Fruit fly (Drosophila melanogaster) whole organism, adult: Measurements from ENCODE around the gene ABCB7.

ENCODE experiments used
- CG11617 ChIP-seq: fragments of 200-800 bp; sonication (Bioruptor generic); optimal IDR thresholded peaks from 2 replicates; lab custom pipeline; 2017; ENCODE audit warnings: mild to moderate bottlenecking, missing biosample characterization, missing genetic modification reagents, missing genetic modification characterization
- CG12768 ChIP-seq: fragments of 200-800 bp; sonication (Bioruptor generic); optimal IDR thresholded peaks from 2 replicates; lab custom pipeline; 2017; ENCODE audit warnings: missing biosample characterization, missing genetic modification characterization, mild to moderate bottlenecking, moderate library complexity, missing genetic modification reagents
- CG14711 ChIP-seq: fragments of 200-800 bp; sonication (Bioruptor generic); optimal IDR thresholded peaks from 2 replicates; lab custom pipeline; 2018; ENCODE audit warnings: missing biosample characterization, mild to moderate bottlenecking, missing genetic modification characterization, moderate library complexity
- CG1620 ChIP-seq: fragments of 200-800 bp; sonication (Bioruptor generic); optimal IDR thresholded peaks from 2 replicates; lab custom pipeline; 2016; ENCODE audit warnings: missing biosample characterization, missing genetic modification characterization
- CG33017 ChIP-seq: fragments of 200-800 bp; sonication (Bioruptor generic); optimal IDR thresholded peaks from 2 replicates; lab custom pipeline; 2018; ENCODE audit warnings: missing biosample characterization, mild to moderate bottlenecking, missing genetic modification characterization, moderate library complexity
- CG5204 ChIP-seq: fragments of 200-800 bp; sonication (Bioruptor generic); optimal IDR thresholded peaks from 2 replicates; lab custom pipeline; 2016; ENCODE audit warnings: missing biosample characterization, missing genetic modification characterization
- CG7045 ChIP-seq: fragments of 200-800 bp; sonication (Bioruptor generic); optimal IDR thresholded peaks from 2 replicates; lab custom pipeline; 2017; ENCODE audit warnings: missing biosample characterization, mild to moderate bottlenecking, missing genetic modification characterization
- CG7101 ChIP-seq: fragments of 200-800 bp; sonication (Bioruptor generic); optimal IDR thresholded peaks from 2 replicates; lab custom pipeline; 2018; ENCODE audit warnings: missing biosample characterization, mild to moderate bottlenecking, missing genetic modification characterization, moderate library complexity
- Clk ChIP-seq: fragments of 200-800 bp; sonication (Bioruptor generic); optimal IDR thresholded peaks from 2 replicates; lab custom pipeline; 2017; ENCODE audit warnings: missing biosample characterization, missing genetic modification characterization
- Crg-1 ChIP-seq: fragments of 200-800 bp; sonication (Bioruptor generic); optimal IDR thresholded peaks from 2 replicates; lab custom pipeline; 2016; ENCODE audit warnings: missing biosample characterization, missing genetic modification characterization
- Hr96 ChIP-seq: fragments of 200-800 bp; sonication (Bioruptor generic); optimal IDR thresholded peaks from 2 replicates; lab custom pipeline; 2016; ENCODE audit warnings: missing biosample characterization, missing genetic modification characterization
- Mnt ChIP-seq: fragments of 200-800 bp; sonication (Bioruptor generic); optimal IDR thresholded peaks from 2 replicates; lab custom pipeline; 2016; ENCODE audit warnings: missing biosample characterization, mild to moderate bottlenecking, missing genetic modification characterization
- bab1 ChIP-seq: fragments of 200-800 bp; sonication (Bioruptor generic); optimal IDR thresholded peaks from 3 replicates; lab custom pipeline; 2019; ENCODE audit warnings: missing biosample characterization, mild to moderate bottlenecking, missing genetic modification characterization, moderate library complexity
- cic ChIP-seq: fragments of 200-800 bp; sonication (Bioruptor generic); optimal IDR thresholded peaks from 2 replicates; lab custom pipeline; 2017; ENCODE audit warnings: missing biosample characterization, mild to moderate bottlenecking, missing genetic modification characterization, moderate library complexity
- cnc ChIP-seq, 2 experiments: fragments of >200 bp; optimal IDR thresholded peaks; 2 replicates each; lab custom pipeline; 2017
- kay ChIP-seq: fragments of 200-800 bp; sonication (Bioruptor generic); peaks from one replicate; lab custom pipeline; 2016; ENCODE audit warnings: missing biosample characterization, missing genetic modification characterization, borderline replicate concordance
- ovo ChIP-seq: fragments of 200-800 bp; sonication (Bioruptor generic); optimal IDR thresholded peaks from 2 replicates; lab custom pipeline; 2016; ENCODE audit warnings: missing biosample characterization, missing genetic modification characterization
- pad ChIP-seq: fragments of 200-800 bp; sonication (Bioruptor generic); optimal IDR thresholded peaks from 3 replicates; lab custom pipeline; 2017; ENCODE audit warnings: missing biosample characterization, missing genetic modification characterization, mild to moderate bottlenecking, moderate library complexity, missing genetic modification reagents
- tj ChIP-seq: fragments of 200-800 bp; sonication (Bioruptor generic); optimal IDR thresholded peaks from 3 replicates; lab custom pipeline; 2017; ENCODE audit warnings: missing biosample characterization, mild to moderate bottlenecking, missing genetic modification characterization, moderate library complexity
- toe ChIP-seq: fragments of 200-800 bp; sonication (Bioruptor generic); optimal IDR thresholded peaks from 2 replicates; lab custom pipeline; 2016; ENCODE audit warnings: missing biosample characterization, missing genetic modification characterization

ABCB7 gene

DNA sequence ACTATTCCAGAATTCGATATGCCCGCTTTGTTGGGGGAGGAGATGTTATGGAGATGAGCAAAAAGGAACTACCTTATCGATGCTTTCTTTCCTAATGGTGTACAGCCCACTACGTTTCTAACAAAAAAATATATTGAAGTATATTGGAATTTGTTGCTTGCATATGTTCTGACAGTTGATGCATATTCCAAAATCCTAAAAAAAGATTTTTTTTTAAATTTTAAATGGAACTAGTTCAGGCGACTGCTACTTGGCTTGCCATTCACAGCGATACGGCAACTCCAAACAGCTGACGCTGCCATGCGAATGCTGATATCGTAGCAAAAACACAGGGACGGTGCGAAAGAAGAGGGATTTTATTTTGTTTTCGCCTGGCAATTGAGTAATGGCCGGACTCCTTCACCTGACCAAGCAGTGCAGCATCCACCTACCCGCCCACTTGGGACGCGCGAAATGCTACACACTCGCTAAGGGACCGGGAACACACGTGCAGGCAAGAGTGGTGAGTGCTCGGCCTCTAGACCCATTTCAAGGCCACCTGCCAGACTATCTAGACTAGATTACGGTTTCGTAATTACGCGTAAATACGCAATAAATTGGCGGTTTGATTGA is at the start of gene ABCB7, which contains the start of the genes CG13926 and CG33230:
ABCB7 (plus strand) TSS at position 299 of the 612 bp plus-strand sequence.
CG13926 (minus strand) TSS at position 43 of the 612 bp plus-strand sequence.
CG33230 (plus strand) TSS at position 299 of the 612 bp plus-strand sequence.
- TF ChIP-seq Hr96 (GFP tag; lab: Kevin White, UChicago) (peak; percentile 63), CG7101 (peak; percentile 25), CG14711 (peak; percentile 55), cic (no peak), CG33017 (tag; lab: Kevin White, UChicago) (no peak), cnc (optimal IDR thresholded peaks at IDR 0.05; lab: Kevin White, UChicago) (no peak), pad (GFP tag; lab: Kevin White, UChicago) (peak; percentile 10), Clk (GFP tag; lab: Kevin White, UChicago) (no peak), toe (GFP tag; lab: Kevin White, UChicago) (peak; percentile 24), CG1620 (GFP tag; lab: Kevin White, UChicago) (peak; percentile 27), CG7045 (peak; percentile 15), CG12768 (peak; percentile 48), Mnt (GFP tag; lab: Kevin White, UChicago) (peak; percentile 70), kay (GFP tag; lab: Kevin White, UChicago) (no peak), tj (peak; percentile 60), CG11617 (GFP tag; lab: Kevin White, UChicago) (peak; percentile 66), bab1 (GFP tag; lab: Kevin White, UChicago) (peak; percentile 67), CG5204 (peak; percentile 45), ovo (peak; percentile 23), Crg-1 (GFP tag; lab: Kevin White, UChicago) (peak; percentile 18)

DNA sequence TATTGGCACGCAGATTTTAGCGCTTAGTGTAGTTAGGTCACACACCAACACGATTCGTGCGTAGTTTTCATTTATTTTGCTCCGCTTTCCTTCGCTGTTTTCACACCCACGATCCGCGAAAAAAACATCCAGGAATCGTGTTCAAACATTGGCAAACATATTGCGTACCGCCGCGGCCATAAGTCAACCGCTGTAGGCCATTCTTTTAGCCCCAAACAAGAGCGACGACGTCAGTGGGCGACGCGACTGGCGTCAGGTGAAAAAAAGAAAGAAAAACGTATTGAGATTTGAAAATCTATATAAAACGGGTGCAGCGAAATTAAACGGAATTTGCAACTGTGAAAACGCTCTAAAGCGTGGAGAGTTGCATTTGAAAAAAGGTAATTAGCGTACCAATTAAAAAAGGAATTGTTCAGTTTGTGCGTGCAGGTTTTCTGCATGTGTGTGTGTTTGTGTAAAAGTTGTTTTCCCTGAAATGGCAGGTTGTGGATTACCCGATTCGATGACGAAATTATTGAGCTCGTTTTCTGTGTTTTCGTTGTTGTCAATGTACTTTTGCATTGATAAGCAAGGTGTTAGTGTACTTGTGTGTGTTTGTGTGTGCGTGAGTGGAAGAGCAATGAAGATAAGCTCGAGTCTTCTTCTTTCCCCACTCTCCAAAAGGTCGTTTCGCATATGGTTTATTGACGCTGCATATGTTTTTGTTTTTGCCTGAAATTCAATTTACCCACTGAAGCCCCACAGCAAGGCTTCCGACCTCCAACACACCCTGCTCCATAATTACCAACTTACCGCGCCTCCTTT is 48.9 kb upstream of the ABCB7 start, which contains the start of gene Tmep:
Tmep (plus strand) TSS at position 20 of the 804 bp plus-strand sequence.
- no peak for TF ChIP-seq CG5204
- TF ChIP-seq Clk (GFP tag; lab: Kevin White, UChicago), result no peak
- TF ChIP-seq Mnt (GFP tag; lab: Kevin White, UChicago), result peak; percentile 5
- peak; percentile 61 for TF ChIP-seq tj
- no peak for TF ChIP-seq ovo
- TF ChIP-seq CG12768, result no peak
- no peak for TF ChIP-seq cnc (optimal IDR thresholded peaks at IDR 0.05; lab: Kevin White, UChicago)
- no peak for TF ChIP-seq pad (GFP tag; lab: Kevin White, UChicago)
- TF ChIP-seq CG7045, result no peak
- TF ChIP-seq bab1 (GFP tag; lab: Kevin White, UChicago), result no peak
- TF ChIP-seq CG33017 (tag; lab: Kevin White, UChicago), result no peak
- peak; percentile 63 for TF ChIP-seq cic
- TF ChIP-seq toe (GFP tag; lab: Kevin White, UChicago), result no peak
- no peak for TF ChIP-seq CG1620 (GFP tag; lab: Kevin White, UChicago)
- TF ChIP-seq kay (GFP tag; lab: Kevin White, UChicago), result no peak
- TF ChIP-seq CG14711, result no peak
- no peak for TF ChIP-seq Crg-1 (GFP tag; lab: Kevin White, UChicago)
- no peak for TF ChIP-seq Hr96 (GFP tag; lab: Kevin White, UChicago)
- no peak for TF ChIP-seq CG11617 (GFP tag; lab: Kevin White, UChicago)
- TF ChIP-seq CG7101, result no peak

DNA sequence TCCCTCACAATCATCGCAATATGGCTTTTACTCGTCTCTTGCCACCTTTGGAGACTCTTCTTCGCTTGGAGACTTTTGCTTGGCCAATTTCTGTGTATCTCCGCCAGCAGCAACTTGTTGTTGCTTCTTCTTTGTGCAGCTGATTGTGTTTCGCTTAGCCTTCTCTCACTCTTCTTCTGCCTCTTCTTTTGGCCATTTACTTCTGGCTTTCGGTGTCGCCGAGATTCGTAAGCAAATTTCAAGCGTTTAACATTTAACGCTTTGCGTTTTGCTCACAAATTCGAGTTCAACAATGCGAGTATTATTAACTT is 48.3 kb upstream of the ABCB7 start:
- TF ChIP-seq bab1 (GFP tag; lab: Kevin White, UChicago) (peak; percentile 9), pad (GFP tag; lab: Kevin White, UChicago) (no peak), tj (peak; percentile 59)

DNA sequence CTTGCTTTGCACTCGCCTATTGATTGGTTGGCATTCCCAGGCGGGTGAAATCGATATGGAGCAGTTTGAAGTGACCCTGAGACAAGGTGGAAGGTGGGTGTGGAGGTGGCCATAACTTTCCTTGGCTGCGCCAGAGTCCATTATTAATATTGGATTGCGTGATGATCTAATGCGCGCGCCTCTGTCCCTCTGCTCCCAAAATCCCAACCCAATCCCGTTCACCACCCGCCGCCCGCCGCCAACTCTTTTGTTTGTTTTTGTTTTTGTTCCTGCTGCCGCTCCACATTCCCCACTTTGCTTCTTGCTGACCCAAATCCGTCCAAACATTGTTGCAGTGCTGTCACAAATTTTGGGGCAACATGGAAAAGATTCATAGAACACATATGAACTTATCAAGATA is 47.1 kb upstream of the ABCB7 start:
- no peak for TF ChIP-seq bab1 (GFP tag; lab: Kevin White, UChicago)
- no peak for TF ChIP-seq ovo
- no peak for TF ChIP-seq Mnt (GFP tag; lab: Kevin White, UChicago)
- no peak for TF ChIP-seq CG14711
- TF ChIP-seq kay (GFP tag; lab: Kevin White, UChicago), result peak; percentile 45
- TF ChIP-seq tj, result peak; percentile 1

DNA sequence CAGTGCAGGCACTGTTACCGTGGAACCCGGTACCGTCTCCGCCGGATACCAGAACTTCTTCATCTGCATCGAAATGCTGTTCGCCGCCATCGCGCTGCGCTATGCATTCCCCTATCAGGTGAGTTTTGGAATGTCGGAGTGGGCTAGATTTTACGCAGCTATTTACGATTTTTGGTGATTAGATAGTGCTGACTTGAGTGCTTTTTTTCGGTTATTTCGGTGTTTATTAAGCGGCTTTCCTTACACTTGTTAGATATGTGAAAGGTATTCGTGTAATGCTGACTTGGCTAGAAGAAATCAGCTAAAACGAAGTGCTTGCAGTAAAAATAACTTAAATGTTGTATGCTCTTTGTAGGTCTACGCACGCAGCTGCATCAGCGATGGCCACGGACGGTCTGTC is 45.0 kb upstream of the ABCB7 start:
- TF ChIP-seq toe (GFP tag; lab: Kevin White, UChicago) (no peak), Clk (GFP tag; lab: Kevin White, UChicago) (no peak), CG14711 (no peak), Crg-1 (GFP tag; lab: Kevin White, UChicago) (no peak), Hr96 (GFP tag; lab: Kevin White, UChicago) (no peak), pad (GFP tag; lab: Kevin White, UChicago) (no peak), Mnt (GFP tag; lab: Kevin White, UChicago) (no peak), CG7101 (no peak), ovo (no peak)

DNA sequence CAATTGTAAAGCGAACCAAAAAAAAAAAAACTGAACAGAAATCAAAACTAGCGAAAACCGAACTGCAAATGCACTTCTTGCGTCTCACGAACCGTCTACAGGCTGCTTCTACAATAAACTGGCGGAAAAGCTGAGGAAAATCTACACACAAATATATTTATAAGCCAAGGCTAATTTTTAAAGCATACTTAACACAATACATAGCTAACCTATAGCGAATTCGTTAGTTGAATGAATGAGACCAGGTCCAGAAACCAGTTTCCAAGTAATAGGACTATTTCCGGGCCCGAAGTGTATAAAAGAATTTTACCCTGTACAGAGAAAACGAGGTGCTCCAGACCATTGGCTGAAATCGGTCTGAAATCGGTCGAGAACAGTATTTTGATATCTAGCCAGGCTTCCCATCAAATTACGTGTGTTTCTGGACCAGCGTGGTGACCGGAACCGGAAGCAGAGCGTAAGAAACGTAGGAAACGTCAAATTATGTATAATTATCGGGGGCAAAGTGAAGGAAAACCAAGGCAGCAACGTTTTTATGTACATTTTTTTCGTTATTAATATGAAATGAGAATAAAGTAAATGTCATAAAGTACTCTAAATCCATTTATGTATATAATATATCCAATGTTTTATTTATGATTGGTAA is 42.4 kb upstream of the ABCB7 start:
- TF ChIP-seq ovo, result no peak
- TF ChIP-seq Hr96 (GFP tag; lab: Kevin White, UChicago), result no peak
- TF ChIP-seq cnc (optimal IDR thresholded peaks at IDR 0.05; lab: Kevin White, UChicago), result no peak
- TF ChIP-seq Crg-1 (GFP tag; lab: Kevin White, UChicago), result no peak
- no peak for TF ChIP-seq CG7045
- TF ChIP-seq CG33017 (tag; lab: Kevin White, UChicago), result no peak
- TF ChIP-seq kay (GFP tag; lab: Kevin White, UChicago), result no peak
- TF ChIP-seq tj, result no peak
